Worm (Caenorhabditis elegans): ENCODE results near the gene ciao-2B.

Gene ciao-2B

ce11 chrIII:13439415-13439814, at the start of gene ciao-2B (continued):
- TF ChIP-seq pag-3 (tag; optimal IDR thresholded peaks at IDR 0.05; ENCODE audit: borderline replicate concordance, insufficient read depth) (no peak), hlh-4 (tag; optimal IDR thresholded peaks at IDR 0.05) (no peak), ztf-11 (tag; optimal IDR thresholded peaks at IDR 0.05) (peak in 1 of 2 experiments; percentile 47), unc-130 (tag; optimal IDR thresholded peaks at IDR 0.05) (no peak), sup-37 (GFP tag; optimal IDR thresholded peaks at IDR 0.05) (no peak), egl-13 (tag; optimal IDR thresholded peaks at IDR 0.05) (peak; percentile 15), nhr-77 (tag; optimal IDR thresholded peaks at IDR 0.05) (no peak), ces-1 (GFP tag; optimal IDR thresholded peaks at IDR 0.05) (no peak), dpl-1 (GFP tag; optimal IDR thresholded peaks at IDR 0.05) (peak; percentile 79 to 89 (median 87)), aha-1 (tag; optimal IDR thresholded peaks at IDR 0.05) (no peak), sox-4 (tag; optimal IDR thresholded peaks at IDR 0.05) (peak; percentile 6), nhr-84 (tag; optimal IDR thresholded peaks at IDR 0.05) (no peak), efl-3 (GFP tag; optimal IDR thresholded peaks at IDR 0.05) (no peak), zag-1 (tag; optimal IDR thresholded peaks at IDR 0.05) (no peak), snu-23 (GFP tag; optimal IDR thresholded peaks at IDR 0.05) (peak; percentile 29), nhr-11 (tag; optimal IDR thresholded peaks at IDR 0.05) (no peak), nhr-12 (tag; optimal IDR thresholded peaks at IDR 0.05) (no peak), jun-1 (tag; optimal IDR thresholded peaks at IDR 0.05) (no peak), ceh-82 (tag; optimal IDR thresholded peaks at IDR 0.05) (peak in 1 of 3 experiments; percentile 35), F16B12.6 (tag; optimal IDR thresholded peaks at IDR 0.05) (no peak), ztf-4 (tag; optimal IDR thresholded peaks at IDR 0.05) (no peak), nhr-19 (GFP tag; conservative IDR thresholded peaks at IDR 0.05) (no peak), sptf-1 (tag; optimal IDR thresholded peaks at IDR 0.05) (no peak), irx-1 (tag; optimal IDR thresholded peaks at IDR 0.05) (peak; percentile 55), ceh-90 (tag; optimal IDR thresholded peaks at IDR 0.05) (peak; percentile 83), grh-1 (GFP tag; IDR thresholded peaks at IDR 0.05) (no peak), elt-2 (tag; optimal IDR thresholded peaks at IDR 0.05) (no peak), ceh-63 (GFP tag; optimal IDR thresholded peaks at IDR 0.05) (no peak), hlh-17 (GFP tag; optimal IDR thresholded peaks at IDR 0.05; ENCODE audit: borderline replicate concordance) (no peak), lin-15B (tag; optimal IDR thresholded peaks at IDR 0.05) (no peak)

ce11 chrIII:13484024-13484423, 44.7 kb upstream of the ciao-2B start, which contains the start of gene acc-4:
Gene acc-4 (minus strand): TSS chrIII:13484124.
- TF ChIP-seq jun-1 (tag; optimal IDR thresholded peaks at IDR 0.05) (no peak), hlh-4 (tag; optimal IDR thresholded peaks at IDR 0.05) (no peak), mab-9 (GFP tag; IDR thresholded peaks at IDR 0.05) (no peak), ets-5 (GFP tag; IDR thresholded peaks at IDR 0.05) (no peak), lin-15B (tag; optimal IDR thresholded peaks at IDR 0.05) (no peak), rnt-1 (tag; optimal IDR thresholded peaks at IDR 0.05) (no peak), lin-14 (GFP tag; optimal IDR thresholded peaks at IDR 0.05) (no peak), unc-98 (GFP tag; IDR thresholded peaks at IDR 0.05) (no peak), nhr-19 (GFP tag; conservative IDR thresholded peaks at IDR 0.05) (no peak), egl-13 (tag; optimal IDR thresholded peaks at IDR 0.05) (no peak), fkh-8 (tag; optimal IDR thresholded peaks at IDR 0.05) (no peak), nhr-20 (tag; optimal IDR thresholded peaks at IDR 0.05) (no peak), C16A3.4 (tag; optimal IDR thresholded peaks at IDR 0.05) (no peak), fkh-4 (tag; optimal IDR thresholded peaks at IDR 0.05; ENCODE audit: borderline replicate concordance) (no peak), snpc-4 (tag; optimal IDR thresholded peaks at IDR 0.05) (no peak), swsn-7 (tag; optimal IDR thresholded peaks at IDR 0.05) (no peak), zip-4 (GFP tag; optimal IDR thresholded peaks at IDR 0.05) (no peak)

Measured in whole organism, L1 larva.